Fruit fly (Drosophila melanogaster): ENCODE data around the gene CG5934.

Gene CG5934

dm6 chr3R:27294113-27294512, 20.6 kb downstream of the CG5934 start:
- TF ChIP-seq pan (optimal IDR thresholded peaks at IDR 0.05), result no peak
- no peak for TF ChIP-seq Dll (optimal IDR thresholded peaks at IDR 0.05)
- no peak for TF ChIP-seq CG8478 (optimal IDR thresholded peaks at IDR 0.05)
- TF ChIP-seq usp (GFP tag; optimal IDR thresholded peaks at IDR 0.05), result no peak
- TF ChIP-seq EcR (GFP tag; optimal IDR thresholded peaks at IDR 0.05), result no peak
- TF ChIP-seq psq (optimal IDR thresholded peaks at IDR 0.05), result no peak

- TF ChIP-seq psq (optimal IDR thresholded peaks at IDR 0.05), result no peak
- no peak for TF ChIP-seq EcR (GFP tag; optimal IDR thresholded peaks at IDR 0.05)
- TF ChIP-seq pan (optimal IDR thresholded peaks at IDR 0.05), result no peak
- TF ChIP-seq Dll (optimal IDR thresholded peaks at IDR 0.05), result no peak
- TF ChIP-seq CG8478 (optimal IDR thresholded peaks at IDR 0.05), result no peak
- TF ChIP-seq usp (GFP tag; optimal IDR thresholded peaks at IDR 0.05), result no peak
Observed at dm6 chr3R:27322225-27322624, 48.7 kb downstream of the CG5934 start, which contains the start of gene CG3339. Gene CG3339, minus strand, starts transcription at chr3R:27322325.

Data from whole organism.